Worm (Caenorhabditis elegans) whole organism, L1 larva: ENCODE measurements around the gene npr-17.

Experiments
- C04F5.9 ChIP-seq: sonication (generic microtip); optimal IDR thresholded peaks from 2 replicates; lab custom pipeline; 2016; ENCODE audit warnings: missing genetic modification characterization, missing compliant biosample characterization
- C34B4.2 ChIP-seq: sonication (generic microtip); optimal IDR thresholded peaks from 2 replicates; lab custom pipeline; 2017; ENCODE audit warnings: mild to moderate bottlenecking, missing genetic modification characterization, missing compliant biosample characterization
- aly-2 ChIP-seq: fragments of 150-350 bp; optimal IDR thresholded peaks from 2 replicates; lab custom pipeline; 2014; ENCODE audit warnings: missing biosample characterization, missing genetic modification characterization
- blmp-1 ChIP-seq: fragments of 150-350 bp; optimal IDR thresholded peaks from 2 replicates; lab custom pipeline; 2014; ENCODE audit warnings: missing biosample characterization, missing genetic modification characterization
- ceh-8 ChIP-seq: fragments of 200-800 bp; sonication (Bioruptor generic); optimal IDR thresholded peaks from 2 replicates; lab custom pipeline; 2018; ENCODE audit warnings: mild to moderate bottlenecking, missing genetic modification characterization, moderate library complexity, missing compliant biosample characterization
- ceh-88 ChIP-seq: fragments of 200-800 bp; sonication (Bioruptor generic); IDR thresholded peaks from 2 replicates; pipeline ENCODE4 v1.3.6; 2022; ENCODE audit warnings: missing genetic modification characterization, missing compliant biosample characterization
- dpl-1 ChIP-seq, 3 experiments: fragments of 150-350 bp in 2 of 3; sonication (generic microtip) in 1 of 3; optimal IDR thresholded peaks; 2 replicates each; lab custom pipeline; 2014 to 2017; ENCODE audit warnings: missing biosample characterization in 3 of 3, missing genetic modification characterization in 3 of 3, missing genetic modification reagents in 3 of 3
- efl-1 ChIP-seq, 4 experiments: fragments of 150-350 bp; optimal IDR thresholded peaks in 3 of 4; peaks in 1 of 4; 1 replicate in 1 of 4; 2 replicates in 3 of 4; lab custom pipeline; 2014; ENCODE audit warnings: missing biosample characterization in 2 of 4, missing genetic modification characterization in 2 of 4, missing genetic modification reagents in 2 of 4
- efl-3 ChIP-seq: fragments of 200-800 bp; sonication (Bioruptor generic); optimal IDR thresholded peaks from 2 replicates; lab custom pipeline; 2018; ENCODE audit warnings: mild to moderate bottlenecking, missing genetic modification characterization, missing compliant biosample characterization
- elt-2 ChIP-seq: sonication (generic microtip); optimal IDR thresholded peaks from 2 replicates; lab custom pipeline; 2016; ENCODE audit warnings: missing genetic modification characterization, mild to moderate bottlenecking, inconsistent platforms, missing compliant biosample characterization, missing genetic modification reagents
- elt-3 ChIP-seq, 6 experiments: fragments of 150-350 bp in 1 of 6; sonication (generic microtip); optimal IDR thresholded peaks; 2 replicates each; lab custom pipeline; 2017 to 2018; ENCODE audit warnings: missing biosample characterization in 6 of 6, missing genetic modification characterization in 6 of 6, inconsistent platforms in 1 of 6
- fkh-10 ChIP-seq: sonication (generic microtip); optimal IDR thresholded peaks from 2 replicates; lab custom pipeline; 2017; ENCODE audit warnings: missing biosample characterization, missing genetic modification reagents, missing genetic modification characterization
- fos-1 ChIP-seq: fragments of 150-350 bp; optimal IDR thresholded peaks from 2 replicates; lab custom pipeline; 2014; ENCODE audit warnings: missing biosample characterization, missing genetic modification characterization
- grh-1 ChIP-seq: fragments of 200-800 bp; sonication (Bioruptor generic); IDR thresholded peaks from 2 replicates; pipeline ENCODE4 v1.3.6; 2022; ENCODE audit warnings: missing genetic modification reagents, missing genetic modification characterization, missing compliant biosample characterization
- hlh-4 ChIP-seq: sonication (generic microtip); optimal IDR thresholded peaks from 2 replicates; lab custom pipeline; 2016; ENCODE audit warnings: mild to moderate bottlenecking, missing genetic modification characterization, missing compliant biosample characterization
- hpl-2 ChIP-seq: fragments of 150-350 bp; optimal IDR thresholded peaks from 2 replicates; lab custom pipeline; 2014; ENCODE audit warnings: missing biosample characterization, missing genetic modification reagents, missing genetic modification characterization
- jun-1 ChIP-seq: fragments of 150-350 bp; optimal IDR thresholded peaks from 2 replicates; lab custom pipeline; 2014; ENCODE audit warnings: missing biosample characterization, missing genetic modification reagents, missing genetic modification characterization
- lin-14 ChIP-seq: fragments of 200-800 bp; sonication (Bioruptor generic); optimal IDR thresholded peaks from 2 replicates; lab custom pipeline; 2018; ENCODE audit warnings: mild to moderate bottlenecking, missing genetic modification characterization, moderate library complexity, missing compliant biosample characterization
- lin-15B ChIP-seq: fragments of 150-350 bp; sonication (generic microtip); optimal IDR thresholded peaks from 3 replicates; lab custom pipeline; 2014; ENCODE audit warnings: missing biosample characterization, missing genetic modification characterization
- lin-35 ChIP-seq, 2 experiments: fragments of 150-350 bp; optimal IDR thresholded peaks; 2 replicates each; lab custom pipeline; 2014; ENCODE audit warnings: missing biosample characterization in 2 of 2, missing genetic modification characterization in 2 of 2, missing genetic modification reagents in 2 of 2
- mab-9 ChIP-seq: fragments of 200-800 bp; sonication (Bioruptor generic); IDR thresholded peaks from 2 replicates; pipeline ENCODE4 v1.3.6; 2022; ENCODE audit warnings: missing genetic modification reagents, missing genetic modification characterization, missing compliant biosample characterization
- nhr-11 ChIP-seq: fragments of 150-350 bp; optimal IDR thresholded peaks from 2 replicates; lab custom pipeline; 2014; ENCODE audit warnings: missing biosample characterization, missing genetic modification characterization
- nhr-19 ChIP-seq: fragments of 200-800 bp; sonication (Bioruptor generic); conservative IDR thresholded peaks from 2 replicates; pipeline ENCODE4 v1.3.6; 2022; ENCODE audit warnings: missing genetic modification characterization, missing compliant biosample characterization
- nhr-28 ChIP-seq: fragments of 150-350 bp; optimal IDR thresholded peaks from 2 replicates; lab custom pipeline; 2014; ENCODE audit warnings: missing biosample characterization, missing genetic modification characterization
- nhr-71 ChIP-seq: sonication (generic microtip); optimal IDR thresholded peaks from 2 replicates; lab custom pipeline; 2016; ENCODE audit warnings: mild to moderate bottlenecking, missing genetic modification characterization, moderate library complexity, missing compliant biosample characterization
- nhr-77 ChIP-seq: fragments of 150-350 bp; optimal IDR thresholded peaks from 2 replicates; lab custom pipeline; 2014; ENCODE audit warnings: missing biosample characterization, missing genetic modification characterization
- nhr-85 ChIP-seq: sonication (generic microtip); peaks from one replicate; lab custom pipeline; 2016; ENCODE audit warnings: missing genetic modification characterization, inconsistent platforms, missing compliant biosample characterization
- nhr-90 ChIP-seq: sonication (generic microtip); optimal IDR thresholded peaks from 2 replicates; lab custom pipeline; 2016; ENCODE audit warnings: mild to moderate bottlenecking, missing genetic modification characterization, missing compliant biosample characterization; ENCODE audit not compliant: poor library complexity
- pag-3 ChIP-seq: sonication (generic microtip); optimal IDR thresholded peaks from 2 replicates; lab custom pipeline; 2017; ENCODE audit warnings: missing genetic modification characterization, mild to moderate bottlenecking, missing compliant biosample characterization, antibody characterized with exemption, borderline replicate concordance; ENCODE audit not compliant: insufficient read depth
- skn-1 ChIP-seq: fragments of 150-350 bp; optimal IDR thresholded peaks from 2 replicates; lab custom pipeline; 2014; ENCODE audit warnings: missing biosample characterization, missing genetic modification characterization
- snpc-4 ChIP-seq: fragments of 150-350 bp; optimal IDR thresholded peaks from 2 replicates; lab custom pipeline; 2014; ENCODE audit warnings: missing biosample characterization, missing genetic modification characterization
- snu-23 ChIP-seq: sonication (generic microtip); optimal IDR thresholded peaks from 2 replicates; lab custom pipeline; 2016; ENCODE audit warnings: missing genetic modification characterization, missing compliant biosample characterization
- swsn-7 ChIP-seq: sonication (generic microtip); optimal IDR thresholded peaks from 2 replicates; lab custom pipeline; 2016; ENCODE audit warnings: missing genetic modification characterization, missing compliant biosample characterization
- tbx-2 ChIP-seq: sonication (generic microtip); optimal IDR thresholded peaks from 2 replicates; lab custom pipeline; 2016; ENCODE audit warnings: missing genetic modification characterization, missing compliant biosample characterization
- unc-130 ChIP-seq: fragments of 150-350 bp; optimal IDR thresholded peaks from 2 replicates; lab custom pipeline; 2017; ENCODE audit warnings: missing biosample characterization, missing genetic modification characterization, inconsistent platforms
- vab-15 ChIP-seq: sonication (generic microtip); optimal IDR thresholded peaks from 2 replicates; lab custom pipeline; 2017; ENCODE audit warnings: missing genotype, mild to moderate bottlenecking, missing genetic modification characterization, missing compliant biosample characterization
- ztf-11 ChIP-seq, 2 experiments: sonication (generic microtip); optimal IDR thresholded peaks; 2 replicates each; lab custom pipeline; 2016 to 2017; ENCODE audit warnings: missing genetic modification characterization in 2 of 2, missing biosample characterization in 1 of 2, missing compliant biosample characterization in 1 of 2

npr-17 gene

ce11 chrIII:7958085-7958484 is 38.2 kb downstream of the npr-17 start, which contains the start of gene C29E4.11 (continued):
- TF ChIP-seq mab-9, result no peak
- TF ChIP-seq nhr-11 (tag; lab: Kevin White, UChicago), result no peak
- TF ChIP-seq snu-23, result peak; percentile 41
- TF ChIP-seq dpl-1 (GFP tag; optimal IDR thresholded peaks at IDR 0.05; lab: Kevin White, UChicago), result peak in 1 of 3 experiments; percentile 39
- TF ChIP-seq lin-15B (tag; lab: Kevin White, UChicago), result no peak
- no peak for TF ChIP-seq nhr-90 (tag; lab: Kevin White, UChicago)
- TF ChIP-seq nhr-85 (tag; lab: Kevin White, UChicago), result no peak
- no peak for TF ChIP-seq nhr-77
- TF ChIP-seq snpc-4 (tag; lab: Kevin White, UChicago), result no peak
- TF ChIP-seq ceh-88 (GFP tag; lab: Robert Waterston, UW), result no peak
- no peak for TF ChIP-seq elt-2
- no peak for TF ChIP-seq vab-15 (tag; lab: Kevin White, UChicago)
- TF ChIP-seq nhr-71 (tag; lab: Kevin White, UChicago), result peak; percentile 31
- TF ChIP-seq skn-1, result no peak
- TF ChIP-seq lin-35 (GFP tag; optimal IDR thresholded peaks at IDR 0.05; lab: Kevin White, UChicago), result peak in 1 of 2 experiments; percentile 13
- TF ChIP-seq jun-1 (tag; lab: Kevin White, UChicago), result no peak
- TF ChIP-seq unc-130 (tag; lab: Kevin White, UChicago), result no peak
- TF ChIP-seq fos-1 (tag; lab: Kevin White, UChicago), result no peak
- TF ChIP-seq C34B4.2 (tag; lab: Kevin White, UChicago), result no peak
- no peak for TF ChIP-seq ceh-8
- TF ChIP-seq nhr-28 (tag; lab: Kevin White, UChicago), result no peak

DNA sequence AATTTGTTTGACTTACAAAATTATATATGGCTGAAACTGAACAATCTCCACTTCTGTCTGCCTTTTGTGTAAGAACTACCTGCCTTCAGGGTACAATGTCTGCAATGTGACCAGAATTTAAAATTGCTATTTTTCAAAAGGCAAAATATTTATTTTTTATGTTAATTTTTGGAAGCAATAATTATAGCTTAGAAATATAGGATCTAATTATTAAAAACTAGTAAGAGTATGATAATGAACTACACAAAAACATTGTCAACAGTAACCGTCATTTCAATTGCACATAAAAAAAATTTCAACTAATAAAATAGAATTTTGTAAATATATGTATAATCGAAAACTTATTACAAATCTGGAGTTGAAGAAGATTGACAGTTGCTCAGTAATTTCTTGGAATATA is 39.3 kb downstream of the npr-17 start, which contains the start of gene C29E4.9:
Gene C29E4.9, minus strand, starts transcription at position 101 of the 400 bp plus-strand sequence.
- TF ChIP-seq C04F5.9 (tag; lab: Kevin White, UChicago) (no peak), elt-3 (tag; optimal IDR thresholded peaks at IDR 0.05; lab: Kevin White, UChicago) (no peak), aly-2 (tag; lab: Kevin White, UChicago) (no peak), efl-1 (optimal IDR thresholded peaks at IDR 0.05; lab: Kevin White, UChicago) (no peak), efl-1 (GFP tag; optimal IDR thresholded peaks at IDR 0.05 in 1 of 2; lab: Kevin White, UChicago) (peak in 1 of 2 experiments; percentile 43), swsn-7 (tag; lab: Kevin White, UChicago) (no peak)

ce11 chrIII:7953208-7953607 is 43.0 kb downstream of the npr-17 start, which contains the start of gene let-754:
Gene let-754, minus strand, starts transcription at chrIII:7953308.
- no peak for TF ChIP-seq efl-3 (GFP tag; lab: Kevin White, UChicago)
- TF ChIP-seq pag-3 (tag; lab: Kevin White, UChicago), result no peak
- TF ChIP-seq blmp-1, result no peak
- TF ChIP-seq nhr-71 (tag; lab: Kevin White, UChicago), result no peak
- no peak for TF ChIP-seq ztf-11 (tag; optimal IDR thresholded peaks at IDR 0.05; lab: Kevin White, UChicago)
- no peak for TF ChIP-seq tbx-2 (tag; lab: Kevin White, UChicago)
- TF ChIP-seq fos-1 (tag; lab: Kevin White, UChicago), result no peak
- TF ChIP-seq nhr-19 (GFP tag; lab: Robert Waterston, UW), result no peak
- TF ChIP-seq hpl-2, result no peak
- no peak for TF ChIP-seq grh-1
- no peak for TF ChIP-seq lin-14 (GFP tag; lab: Kevin White, UChicago)
- TF ChIP-seq skn-1, result no peak
- no peak for TF ChIP-seq hlh-4 (tag; lab: Kevin White, UChicago)
- no peak for TF ChIP-seq fkh-10 (GFP tag; lab: Kevin White, UChicago)
- TF ChIP-seq, all 84 proteins: peak for 0
